Worm (Caenorhabditis elegans): ENCODE results near the gene Y46E12A.3.

ce11 chrIII:1705799-1706198, 48.9 kb downstream of the Y46E12A.3 start, which contains the start of the genes fbxa-13 and Y22D7AR.2:
- TF ChIP-seq pqm-1 (tag; optimal IDR thresholded peaks at IDR 0.05) (no peak), ceh-18 (tag; optimal IDR thresholded peaks at IDR 0.05) (no peak), dve-1 (tag; optimal IDR thresholded peaks at IDR 0.05) (no peak)

All from whole organism, late embryonic.